Fruit fly (Drosophila melanogaster) whole organism, embryonic: Measurements from ENCODE around the gene Nepl20.

ENCODE experiments used
- Awh ChIP-seq: fragments of 200-800 bp; sonication (Bioruptor generic); IDR thresholded peaks from 2 replicates; pipeline ENCODE4, ENCODE4 v1.3.6; 2022; ENCODE audit warnings: missing biosample characterization, missing genetic modification characterization
- Bgb ChIP-seq: fragments of 200-800 bp; sonication (Bioruptor generic); IDR thresholded peaks from 2 replicates; pipeline ENCODE4 v1.3.6; 2022; ENCODE audit warnings: missing biosample characterization, missing genetic modification characterization; ENCODE audit not compliant: partially characterized antibody
- Bteb2 ChIP-seq: fragments of 200-800 bp; sonication (Bioruptor generic); optimal IDR thresholded peaks from 2 replicates; lab custom pipeline; 2016; ENCODE audit warnings: missing biosample characterization, missing genetic modification characterization
- CG10979 ChIP-seq: fragments of 200-800 bp; sonication (Bioruptor generic); optimal IDR thresholded peaks from 2 replicates; lab custom pipeline; 2018; ENCODE audit warnings: missing biosample characterization, mild to moderate bottlenecking, missing genetic modification characterization, moderate library complexity
- CG11695 ChIP-seq: fragments of 200-800 bp; sonication (Bioruptor generic); IDR thresholded peaks from 3 replicates; pipeline ENCODE4 v1.3.6; 2022; ENCODE audit warnings: missing biosample characterization, missing genetic modification characterization
- CG11696 ChIP-seq: fragments of 200-800 bp; sonication (Bioruptor generic); IDR thresholded peaks from 2 replicates; pipeline ENCODE4 v1.3.6; 2022; ENCODE audit warnings: missing biosample characterization, missing genetic modification characterization
- CG11723 ChIP-seq: fragments of 200-800 bp; sonication (Bioruptor generic); optimal IDR thresholded peaks from 2 replicates; lab custom pipeline; 2017; ENCODE audit warnings: missing biosample characterization, mild to moderate bottlenecking, missing genetic modification characterization
- CG12942 ChIP-seq: fragments of 200-800 bp; sonication (Bioruptor generic); optimal IDR thresholded peaks from 3 replicates; lab custom pipeline; 2016; ENCODE audit warnings: missing biosample characterization, missing genetic modification characterization
- CG13287 ChIP-seq: fragments of 200-800 bp; sonication (Bioruptor generic); IDR thresholded peaks from 2 replicates; pipeline ENCODE4 v1.3.6; 2022; ENCODE audit warnings: missing biosample characterization, missing genetic modification characterization; ENCODE audit not compliant: partially characterized antibody
- CG1529 ChIP-seq: fragments of 200-800 bp; sonication (Bioruptor generic); optimal IDR thresholded peaks from 3 replicates; lab custom pipeline; 2018; ENCODE audit warnings: missing biosample characterization, missing genetic modification characterization
- CG15696 ChIP-seq: fragments of 200-800 bp; sonication (Bioruptor generic); optimal IDR thresholded peaks from 2 replicates; lab custom pipeline; 2019; ENCODE audit warnings: missing biosample characterization, mild to moderate bottlenecking, missing genetic modification characterization, moderate library complexity
- CG1647 ChIP-seq: fragments of 200-800 bp; sonication (Bioruptor generic); optimal IDR thresholded peaks from 3 replicates; lab custom pipeline; 2016; ENCODE audit warnings: missing biosample characterization, missing genetic modification characterization
- CG2129 ChIP-seq: fragments of 200-800 bp; sonication (Bioruptor generic); IDR thresholded peaks from 2 replicates; pipeline ENCODE4 v1.3.6; 2022; ENCODE audit warnings: missing biosample characterization, missing genetic modification characterization; ENCODE audit not compliant: partially characterized antibody
- CG30431 ChIP-seq: fragments of 200-800 bp; sonication (Bioruptor generic); optimal IDR thresholded peaks from 2 replicates; lab custom pipeline; 2017; ENCODE audit warnings: missing biosample characterization, missing genetic modification characterization
- CG31388 ChIP-seq: fragments of 200-800 bp; sonication (Bioruptor generic); optimal IDR thresholded peaks from 2 replicates; lab custom pipeline; 2016; ENCODE audit warnings: missing biosample characterization, missing genetic modification characterization
- CG31441 ChIP-seq: fragments of 200-800 bp; sonication (Bioruptor generic); IDR thresholded peaks from 2 replicates; pipeline ENCODE4 v1.3.6; 2022; ENCODE audit warnings: missing biosample characterization, missing genetic modification characterization
- CG4360 ChIP-seq: fragments of 200-800 bp; sonication (Bioruptor generic); IDR thresholded peaks from 2 replicates; pipeline ENCODE4 v1.3.6; 2022; ENCODE audit warnings: missing biosample characterization, missing genetic modification characterization
- CG43689 ChIP-seq: fragments of 200-800 bp; sonication (Bioruptor generic); IDR thresholded peaks from 2 replicates; pipeline ENCODE4 v1.3.6; 2022; ENCODE audit warnings: missing biosample characterization, missing genetic modification characterization
- CG4404 ChIP-seq: fragments of 200-800 bp; sonication (Bioruptor generic); IDR thresholded peaks from 2 replicates; pipeline ENCODE4 v1.3.6; 2022; ENCODE audit warnings: missing biosample characterization, missing genetic modification characterization
- CG4820 ChIP-seq: fragments of 200-800 bp; sonication (Bioruptor generic); optimal IDR thresholded peaks from 3 replicates; lab custom pipeline; 2016; ENCODE audit warnings: missing biosample characterization, missing genetic modification characterization
- CG8478 ChIP-seq: fragments of >200 bp; optimal IDR thresholded peaks from 2 replicates; lab custom pipeline; 2018
- D19B ChIP-seq: fragments of 200-800 bp; sonication (Bioruptor generic); optimal IDR thresholded peaks from 2 replicates; lab custom pipeline; 2017; ENCODE audit warnings: missing biosample characterization, mild to moderate bottlenecking, missing genetic modification characterization
- Dip3 ChIP-seq: fragments of 200-800 bp; sonication (Bioruptor generic); optimal IDR thresholded peaks from 3 replicates; lab custom pipeline; 2016; ENCODE audit warnings: missing biosample characterization, missing genetic modification characterization
- Drgx ChIP-seq: fragments of 200-800 bp; sonication (Bioruptor generic); IDR thresholded peaks from 2 replicates; pipeline ENCODE4 v1.3.6; 2022; ENCODE audit warnings: missing biosample characterization, missing genetic modification characterization
- E2f1 ChIP-seq: fragments of 200-800 bp; sonication (Bioruptor generic); IDR thresholded peaks from 2 replicates; pipeline ENCODE4 v1.3.6; 2022; ENCODE audit warnings: missing biosample characterization, missing genetic modification characterization
- HLHmδ ChIP-seq: fragments of 200-800 bp; sonication (Bioruptor generic); optimal IDR thresholded peaks from 2 replicates; lab custom pipeline; 2018; ENCODE audit warnings: missing biosample characterization, mild to moderate bottlenecking, missing genetic modification characterization, moderate library complexity
- Hey ChIP-seq: fragments of 200-800 bp; sonication (Bioruptor generic); optimal IDR thresholded peaks from 3 replicates; lab custom pipeline; 2018; ENCODE audit warnings: missing biosample characterization, mild to moderate bottlenecking, missing genetic modification characterization
- MTF-1 ChIP-seq: fragments of 200-800 bp; sonication (Bioruptor generic); optimal IDR thresholded peaks from 2 replicates; lab custom pipeline; 2018; ENCODE audit warnings: missing biosample characterization, mild to moderate bottlenecking, missing genetic modification characterization, borderline replicate concordance
- Nf-YB ChIP-seq: fragments of 200-800 bp; sonication (Bioruptor generic); optimal IDR thresholded peaks from 3 replicates; lab custom pipeline; 2019; ENCODE audit warnings: missing biosample characterization, mild to moderate bottlenecking, missing genetic modification characterization, moderate library complexity
- Ravus ChIP-seq: fragments of 200-800 bp; sonication (Bioruptor generic); IDR thresholded peaks from 2 replicates; pipeline ENCODE4 v1.3.6; 2022; ENCODE audit warnings: missing biosample characterization, missing genetic modification characterization
- Rfx ChIP-seq: fragments of 200-800 bp; sonication (Bioruptor generic); IDR thresholded peaks from 2 replicates; pipeline ENCODE4 v1.3.6; 2022; ENCODE audit warnings: missing biosample characterization, missing genetic modification characterization
- TFAM ChIP-seq: fragments of 200-800 bp; sonication (Bioruptor generic); optimal IDR thresholded peaks from 2 replicates; lab custom pipeline; 2017; ENCODE audit warnings: missing biosample characterization, missing genetic modification characterization, inconsistent platforms
- Xrp1 ChIP-seq: fragments of 200-800 bp; sonication (Bioruptor generic); IDR thresholded peaks from 2 replicates; pipeline ENCODE4 v1.3.6; 2022; ENCODE audit warnings: missing biosample characterization, missing genetic modification characterization
- al ChIP-seq: fragments of 200-800 bp; sonication (Bioruptor generic); IDR thresholded peaks from 2 replicates; pipeline ENCODE4 v1.3.6; 2022; ENCODE audit warnings: missing biosample characterization, missing genetic modification characterization
- cad ChIP-seq: fragments of >200 bp; optimal IDR thresholded peaks from 2 replicates; lab custom pipeline; 2017; ENCODE audit warnings: missing biosample characterization, missing genetic modification characterization
- croc ChIP-seq: fragments of 200-800 bp; sonication (Bioruptor generic); conservative IDR thresholded peaks from 3 replicates; pipeline ENCODE4 v1.3.6; 2022; ENCODE audit warnings: missing biosample characterization, missing genetic modification characterization
- fu2 ChIP-seq: fragments of 200-800 bp; sonication (Bioruptor generic); optimal IDR thresholded peaks from 2 replicates; lab custom pipeline; 2016; ENCODE audit warnings: missing biosample characterization, missing genetic modification characterization
- gsb-n ChIP-seq: fragments of 200-800 bp; sonication (Bioruptor generic); optimal IDR thresholded peaks from 3 replicates; lab custom pipeline; 2018; ENCODE audit warnings: missing biosample characterization, mild to moderate bottlenecking, missing genetic modification characterization
- jigr1 ChIP-seq: fragments of 200-800 bp; sonication (Bioruptor generic); IDR thresholded peaks from 3 replicates; pipeline ENCODE4 v1.3.6; 2022; ENCODE audit warnings: missing biosample characterization, missing genetic modification characterization
- maf-S ChIP-seq: fragments of 200-800 bp; sonication (Bioruptor generic); optimal IDR thresholded peaks from 2 replicates; lab custom pipeline; 2016; ENCODE audit warnings: missing biosample characterization, missing genetic modification characterization
- mirr ChIP-seq: fragments of 200-800 bp; sonication (Bioruptor generic); optimal IDR thresholded peaks from 3 replicates; lab custom pipeline; 2018; ENCODE audit warnings: missing biosample characterization, mild to moderate bottlenecking, missing genetic modification characterization
- mld ChIP-seq: fragments of 200-800 bp; sonication (Bioruptor generic); IDR thresholded peaks from 3 replicates; pipeline ENCODE4 v1.3.6; 2022; ENCODE audit warnings: missing biosample characterization, missing genetic modification characterization; ENCODE audit not compliant: partially characterized antibody
- nerfin-2 ChIP-seq: fragments of 200-800 bp; sonication (Bioruptor generic); IDR thresholded peaks from 2 replicates; pipeline ENCODE4 v1.3.6; 2022; ENCODE audit warnings: missing biosample characterization, missing genetic modification characterization; ENCODE audit not compliant: partially characterized antibody
- pho ChIP-seq: fragments of 200-800 bp; sonication (Bioruptor generic); optimal IDR thresholded peaks from 2 replicates; lab custom pipeline; 2016; ENCODE audit warnings: missing biosample characterization, missing genetic modification characterization
- prd ChIP-seq, 3 experiments: fragments of >200 bp in 2 of 3; fragments of 200-800 bp in 1 of 3; sonication (Bioruptor generic) in 1 of 3; optimal IDR thresholded peaks in 2 of 3; IDR thresholded peaks in 1 of 3; 2 replicates in 2 of 3; 3 replicates in 1 of 3; pipeline versions ENCODE4 v1.3.6 to Lab custom; 2017 to 2022; ENCODE audit warnings: missing biosample characterization in 1 of 3, missing genetic modification characterization in 1 of 3
- so ChIP-seq: fragments of 200-800 bp; sonication (Bioruptor generic); IDR thresholded peaks from 3 replicates; pipeline ENCODE4 v1.3.6; 2022; ENCODE audit warnings: missing biosample characterization, missing genetic modification characterization
- tgo ChIP-seq: fragments of 200-800 bp; sonication (Bioruptor generic); IDR thresholded peaks from 3 replicates; pipeline ENCODE4 v1.3.6; 2022; ENCODE audit warnings: missing biosample characterization, missing genetic modification characterization
- vnd ChIP-seq: fragments of 200-800 bp; sonication (Bioruptor generic); IDR thresholded peaks from 3 replicates; pipeline ENCODE4 v1.3.6; 2022; ENCODE audit warnings: missing biosample characterization, missing genetic modification characterization; ENCODE audit not compliant: partially characterized antibody
- zen ChIP-seq: fragments of 200-800 bp; sonication (Bioruptor generic); optimal IDR thresholded peaks from 3 replicates; lab custom pipeline; 2018; ENCODE audit warnings: missing biosample characterization, mild to moderate bottlenecking, missing genetic modification characterization, moderate library complexity

The Nepl20 gene

dm6 chr3R:28844611-28845376 lies 35.8 kb upstream of the Nepl20 start, which contains the start of the genes Apc and spg (continued):
- TF ChIP-seq CG11723 (GFP tag; lab: Kevin White, UChicago), result peak; percentile 51
- TF ChIP-seq CG31388 (GFP tag; lab: Kevin White, UChicago), result no peak
- peak; percentile 46 for TF ChIP-seq Rfx (GFP tag; lab: Robert Waterston, UW)
- peak; percentile 59 for TF ChIP-seq mirr (GFP tag; lab: Kevin White, UChicago)
- no peak for TF ChIP-seq D19B (GFP tag; lab: Kevin White, UChicago)
- TF ChIP-seq croc (GFP tag; lab: Robert Waterston, UW), result no peak
- TF ChIP-seq TFAM (GFP tag; lab: Kevin White, UChicago), result no peak
- 0 out of 3 replicates have a peak, but pooled peaks have one; percentile 19 for TF ChIP-seq mld
- TF ChIP-seq CG11695, result peak; percentile 50; the same call in 2 of the 3 replicates
- TF ChIP-seq CG4360, result peak; percentile 95
- TF ChIP-seq pho (GFP tag; lab: Kevin White, UChicago), result peak; percentile 18
- TF ChIP-seq CG1529 (GFP tag; lab: Kevin White, UChicago), result peak; percentile 31
- TF ChIP-seq HLHmδ (GFP tag; lab: Kevin White, UChicago), result peak; percentile 70
- peak; percentile 23 for TF ChIP-seq Hey (tag; lab: Kevin White, UChicago)
- peak; percentile 60 for TF ChIP-seq CG2129 (GFP tag; lab: Robert Waterston, UW)
- TF ChIP-seq maf-S (GFP tag; lab: Kevin White, UChicago), result no peak
- TF ChIP-seq CG30431 (GFP tag; lab: Kevin White, UChicago), result no peak
- TF ChIP-seq Drgx (GFP tag; lab: Robert Waterston, UW), result 0 out of 2 replicates have a peak, but pooled peaks have one; percentile 61
- peak; percentile 14 for TF ChIP-seq CG10979
- no peak for TF ChIP-seq Ravus
- peak; percentile 80 for TF ChIP-seq CG13287 (GFP tag; lab: Robert Waterston, UW)
- no peak for TF ChIP-seq CG11696 (GFP tag; lab: Robert Waterston, UW)
- TF ChIP-seq gsb-n (tag; lab: Kevin White, UChicago), result peak; percentile 35
- peak; percentile 76 for TF ChIP-seq cad (GFP tag; lab: Kevin White, UChicago)
- TF ChIP-seq nerfin-2 (GFP tag; lab: Robert Waterston, UW), result peak; percentile 57; the same call in 1 of the 2 replicates
- no peak for TF ChIP-seq Dip3 (GFP tag; lab: Kevin White, UChicago)
- no peak for TF ChIP-seq Bteb2 (GFP tag; lab: Kevin White, UChicago)
- TF ChIP-seq fu2 (GFP tag; lab: Kevin White, UChicago), result peak; percentile 6
- TF ChIP-seq CG15696, result peak; percentile 33
- TF ChIP-seq vnd (GFP tag; lab: Robert Waterston, UW), result peak; percentile 64
- peak; percentile 74; the same call in 1 of the 2 replicates for TF ChIP-seq Awh
- peak; percentile 44; the same call in 2 of the 3 replicates for TF ChIP-seq so (GFP tag; lab: Robert Waterston, UW)
- TF ChIP-seq CG1647, result no peak
- TF ChIP-seq Nf-YB (GFP tag; lab: Kevin White, UChicago), result no peak
- peak; percentile 53; the same call in 1 of the 3 replicates for TF ChIP-seq jigr1 (GFP tag; lab: Robert Waterston, UW)
- TF ChIP-seq CG4820, result no peak
- 0 out of 2 replicates have a peak, but pooled peaks have one; percentile 10 for TF ChIP-seq al (GFP tag; lab: Robert Waterston, UW)
- peak; percentile 36 for TF ChIP-seq CG31441 (GFP tag; lab: Robert Waterston, UW)
- no peak for TF ChIP-seq CG43689 (GFP tag; lab: Robert Waterston, UW)
- TF ChIP-seq CG12942 (GFP tag; lab: Kevin White, UChicago), result peak; percentile 10
- no peak for TF ChIP-seq prd (optimal IDR thresholded peaks at IDR 0.05; lab: Kevin White, UChicago)
- peak; percentile 30; the same call in 2 of the 3 replicates for TF ChIP-seq prd (GFP tag; IDR thresholded peaks at IDR 0.05; lab: Robert Waterston, UW)
- TF ChIP-seq MTF-1 (GFP tag; lab: Kevin White, UChicago), result peak; percentile 66
- no peak for TF ChIP-seq tgo
- peak; percentile 52 for TF ChIP-seq Xrp1
- TF ChIP-seq CG8478, result no peak
- TF ChIP-seq E2f1 (GFP tag; lab: Robert Waterston, UW), result peak; percentile 50; the same call in 1 of the 2 replicates
- TF ChIP-seq zen (tag; lab: Kevin White, UChicago), result no peak
- no peak for TF ChIP-seq CG4404 (GFP tag; lab: Robert Waterston, UW)
- TF ChIP-seq Bgb (GFP tag; lab: Robert Waterston, UW), result peak; percentile 65
